Fruit fly (Drosophila melanogaster): ENCODE data around the gene CG16974.
A peak's percentile ranks its signal among the peaks of the same experiment; 100 is the strongest.

The CG16974 gene

DNA sequence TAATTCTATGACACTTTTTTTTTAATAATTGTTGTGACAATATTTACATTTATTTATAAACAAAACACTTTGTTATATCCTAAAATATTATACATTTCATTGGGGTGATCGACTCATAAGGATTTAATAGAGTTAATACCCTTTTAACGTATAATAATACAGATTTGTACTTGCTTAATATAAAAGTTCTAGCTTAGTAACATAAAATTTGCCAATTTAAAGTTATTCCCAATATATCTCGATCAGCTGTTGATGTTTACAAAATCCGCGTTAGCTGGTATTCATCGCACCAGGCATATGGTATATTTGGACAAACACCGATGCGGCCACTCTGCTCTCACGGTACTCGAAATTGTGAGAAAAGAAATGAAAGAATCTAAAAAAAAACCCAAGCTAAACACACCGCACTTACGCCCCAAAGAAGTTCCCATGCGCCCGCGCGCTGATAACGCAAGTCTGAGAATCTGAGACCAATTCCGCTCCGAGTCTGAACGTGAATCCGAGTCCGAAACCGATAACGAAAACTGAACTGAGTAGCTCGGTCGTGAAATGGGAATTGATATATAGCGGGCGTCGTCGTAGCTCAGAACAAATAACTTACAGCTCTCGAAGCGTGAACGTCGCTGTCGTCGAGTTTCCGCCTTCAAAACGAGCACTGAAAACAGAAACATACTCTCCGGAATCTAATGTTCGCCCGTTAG, 11.8 kb upstream of the CG16974 start, which contains the start of gene Pect (continued):
- peak; percentile 37 for TF ChIP-seq Hr3 (GFP tag; optimal IDR thresholded peaks at IDR 0.05)
- TF ChIP-seq grau (tag; optimal IDR thresholded peaks at IDR 0.05): peak; percentile 20
- TF ChIP-seq psq (GFP tag; optimal IDR thresholded peaks at IDR 0.05): no peak
- no peak for TF ChIP-seq corto (GFP tag; optimal IDR thresholded peaks at IDR 0.05)
- TF ChIP-seq wek (GFP tag; optimal IDR thresholded peaks at IDR 0.05): peak; percentile 5
- no peak; the same call in 1 of the 2 replicates for TF ChIP-seq CG6689 (GFP tag; IDR thresholded peaks at IDR 0.05)
- TF ChIP-seq tio (GFP tag; optimal IDR thresholded peaks at IDR 0.05): no peak
- TF ChIP-seq cwo (GFP tag; optimal IDR thresholded peaks at IDR 0.05): peak; percentile 57
- TF ChIP-seq trem (tag; optimal IDR thresholded peaks at IDR 0.05): peak; percentile 25
- TF ChIP-seq CG15514 (GFP tag; optimal IDR thresholded peaks at IDR 0.05): peak; percentile 98
- no peak for TF ChIP-seq CG8290 (GFP tag; optimal IDR thresholded peaks at IDR 0.05)
- TF ChIP-seq CG8290 (tag; optimal IDR thresholded peaks at IDR 0.05): no peak
- no peak for TF ChIP-seq Max (GFP tag; optimal IDR thresholded peaks at IDR 0.05)
- no peak for TF ChIP-seq CG10274 (GFP tag; optimal IDR thresholded peaks at IDR 0.05)
- no peak for TF ChIP-seq lbe (GFP tag; optimal IDR thresholded peaks at IDR 0.05)
- TF ChIP-seq Dbx (GFP tag; IDR thresholded peaks at IDR 0.05): no peak; the same call in 2 of the 3 replicates
- no peak for TF ChIP-seq CG31224 (GFP tag; IDR thresholded peaks at IDR 0.05)
- TF ChIP-seq Fer2 (tag; optimal IDR thresholded peaks at IDR 0.05): no peak
- TF ChIP-seq otp (GFP tag; IDR thresholded peaks at IDR 0.05): no peak
- no peak for TF ChIP-seq CG12219 (GFP tag; optimal IDR thresholded peaks at IDR 0.05)
- no peak for TF ChIP-seq bab2 (GFP tag; optimal IDR thresholded peaks at IDR 0.05)
- TF ChIP-seq toy (GFP tag; IDR thresholded peaks at IDR 0.05): no peak
- TF ChIP-seq Lhr (GFP tag; optimal IDR thresholded peaks at IDR 0.05): peak; percentile 60
- TF ChIP-seq Side (GFP tag; optimal IDR thresholded peaks at IDR 0.05): no peak
- TF ChIP-seq CG6791 (GFP tag; IDR thresholded peaks at IDR 0.05; ENCODE audit: partially characterized antibody): no peak
- peak; percentile 53 for TF ChIP-seq Sry-δ (GFP tag; optimal IDR thresholded peaks at IDR 0.05)
- TF ChIP-seq pan (optimal IDR thresholded peaks at IDR 0.05): no peak
- peak in 1 of 2 experiments; percentile 4 for TF ChIP-seq pan (GFP tag; optimal IDR thresholded peaks at IDR 0.05 in 1 of 2, IDR thresholded peaks at IDR 0.05 in 1 of 2)
- no peak for TF ChIP-seq lov (optimal IDR thresholded peaks at IDR 0.05)
- peak; percentile 29; the same call in 1 of the 3 replicates for TF ChIP-seq lov (GFP tag; IDR thresholded peaks at IDR 0.05)
- no peak; the same call in 2 of the 3 replicates for TF ChIP-seq HLH4C (GFP tag; IDR thresholded peaks at IDR 0.05; ENCODE audit: partially characterized antibody)
- no peak for TF ChIP-seq CG2875 (GFP tag; optimal IDR thresholded peaks at IDR 0.05)
- TF ChIP-seq Rx (GFP tag; IDR thresholded peaks at IDR 0.05): no peak
- no peak for TF ChIP-seq Hmx (GFP tag; optimal IDR thresholded peaks at IDR 0.05)
- TF ChIP-seq grn (GFP tag; optimal IDR thresholded peaks at IDR 0.05): no peak
- TF ChIP-seq CG2202 (tag; optimal IDR thresholded peaks at IDR 0.05): no peak
- no peak for TF ChIP-seq CG14860 (GFP tag; IDR thresholded peaks at IDR 0.05; ENCODE audit: partially characterized antibody)
- TF ChIP-seq fd102C (GFP tag; optimal IDR thresholded peaks at IDR 0.05): no peak
- TF ChIP-seq CG17612 (GFP tag; IDR thresholded peaks at IDR 0.05): no peak
- no peak; the same call in 1 of the 2 replicates for TF ChIP-seq HLH3B (GFP tag; IDR thresholded peaks at IDR 0.05)
- TF ChIP-seq rib (GFP tag; IDR thresholded peaks at IDR 0.05): no peak
- TF ChIP-seq tgo (GFP tag; IDR thresholded peaks at IDR 0.05): peak; percentile 37; the same call in 2 of the 3 replicates
- peak; percentile 63 for TF ChIP-seq Scr (GFP tag; IDR thresholded peaks at IDR 0.05; ENCODE audit: partially characterized antibody)
- no peak for TF ChIP-seq yki (optimal IDR thresholded peaks at IDR 0.05)
- no peak for TF ChIP-seq Mes4 (GFP tag; optimal IDR thresholded peaks at IDR 0.05)
- TF ChIP-seq Med (GFP tag): peak; percentile 79
- no peak for TF ChIP-seq zen2 (GFP tag; IDR thresholded peaks at IDR 0.05; ENCODE audit: partially characterized antibody)
- no peak for TF ChIP-seq peb (GFP tag; IDR thresholded peaks at IDR 0.05)
- no peak for TF ChIP-seq C15 (GFP tag; IDR thresholded peaks at IDR 0.05)
- TF ChIP-seq Sox100B (GFP tag; optimal IDR thresholded peaks at IDR 0.05): no peak
- peak; percentile 34 for TF ChIP-seq HmgD (GFP tag; optimal IDR thresholded peaks at IDR 0.05)
